ENCODE assay signal across 8 worm cellular contexts in the genomic region with DNA sequence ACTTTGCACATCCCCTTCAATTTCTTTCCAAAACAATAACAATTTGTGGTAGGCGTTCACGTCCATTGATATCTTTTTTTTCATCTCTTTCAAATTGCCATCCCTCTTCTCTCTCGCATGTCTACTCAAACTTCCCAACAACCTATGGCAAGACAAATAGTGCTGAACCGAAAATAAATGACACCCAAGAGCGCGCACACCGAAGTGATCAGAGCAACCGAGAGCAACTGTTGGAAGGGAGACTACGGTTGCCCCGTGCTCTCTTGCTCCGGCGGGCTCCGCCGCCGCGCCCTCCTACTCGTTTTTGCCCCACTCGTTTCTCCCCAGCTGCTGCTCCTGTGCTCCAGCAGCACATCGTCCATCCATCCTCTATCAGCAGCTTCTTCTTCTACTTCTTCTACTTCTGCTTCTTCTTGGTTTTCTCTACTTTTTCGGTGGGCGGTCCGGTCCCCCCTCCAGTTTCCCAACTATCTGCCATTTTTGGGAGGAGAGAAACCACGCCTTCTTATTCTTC.
A peak's percentile ranks its signal among the peaks of the same experiment; 100 is the strongest.
TF ChIP-seq lines count a peak whose summit lies in the region.

No protein-coding gene starts in this region.

TF ChIP-seq in whole organism, L1 larva, 84 proteins besides CTCF, POLR2A, EP300 and RAD21 (continues in another document):
- TF ChIP-seq blmp-1 (tag; optimal IDR thresholded peaks at IDR 0.05; lab: Kevin White, UChicago) (no peak), C34B4.2 (tag; optimal IDR thresholded peaks at IDR 0.05; lab: Kevin White, UChicago) (no peak), tbx-2 (tag; optimal IDR thresholded peaks at IDR 0.05; lab: Kevin White, UChicago) (peak; percentile 4), ceh-8 (GFP tag; optimal IDR thresholded peaks at IDR 0.05; lab: Kevin White, UChicago) (peak; percentile 11), nhr-20 (tag; optimal IDR thresholded peaks at IDR 0.05; lab: Kevin White, UChicago) (peak; percentile 14), C16A3.4 (tag; optimal IDR thresholded peaks at IDR 0.05; lab: Kevin White, UChicago) (no peak), egl-13 (tag; optimal IDR thresholded peaks at IDR 0.05; lab: Kevin White, UChicago) (no peak), lsy-2 (tag; optimal IDR thresholded peaks at IDR 0.05; lab: Kevin White, UChicago) (peak in 1 of 2 experiments; percentile 29), lin-14 (GFP tag; optimal IDR thresholded peaks at IDR 0.05; lab: Kevin White, UChicago) (peak; percentile 69), nhr-19 (GFP tag; conservative IDR thresholded peaks at IDR 0.05; lab: Robert Waterston, UW) (peak; percentile 16; the same call in 1 of the 2 replicates)

TF ChIP-seq in whole organism, L2 larva, 48 proteins besides CTCF, POLR2A, EP300 and RAD21:
- TF ChIP-seq nhr-21 (tag; optimal IDR thresholded peaks at IDR 0.05; lab: Kevin White, UChicago), result no peak
- TF ChIP-seq F13H6.1 (tag; optimal IDR thresholded peaks at IDR 0.05; lab: Kevin White, UChicago), result peak; percentile 37
- TF ChIP-seq lsy-2 (tag; optimal IDR thresholded peaks at IDR 0.05; lab: Kevin White, UChicago), result peak in 1 of 2 experiments; percentile 12
- no peak for TF ChIP-seq aly-2 (tag; optimal IDR thresholded peaks at IDR 0.05; lab: Kevin White, UChicago)
- TF ChIP-seq nhr-129 (tag; optimal IDR thresholded peaks at IDR 0.05; lab: Kevin White, UChicago), result peak; percentile 28
- peak; percentile 3 for TF ChIP-seq sma-9 (GFP tag; optimal IDR thresholded peaks at IDR 0.05; lab: Kevin White, UChicago)
- TF ChIP-seq sma-9 (tag; optimal IDR thresholded peaks at IDR 0.05; lab: Kevin White, UChicago), result no peak
- TF ChIP-seq unc-55 (GFP tag; optimal IDR thresholded peaks at IDR 0.05; lab: Kevin White, UChicago), result peak; percentile 6
- no peak for TF ChIP-seq nhr-10 (tag; optimal IDR thresholded peaks at IDR 0.05; lab: Kevin White, UChicago)
- no peak for TF ChIP-seq peb-1 (tag; optimal IDR thresholded peaks at IDR 0.05; lab: Kevin White, UChicago)
TF ChIP-seq in whole organism, L2 larva: peak in this region for 5.

TF ChIP-seq in whole organism, L3 larva, 47 proteins besides CTCF, POLR2A, EP300 and RAD21:
- TF ChIP-seq ceh-16 (tag; optimal IDR thresholded peaks at IDR 0.05; lab: Kevin White, UChicago) (no peak), elt-1 (tag; optimal IDR thresholded peaks at IDR 0.05; lab: Kevin White, UChicago) (peak; percentile 47), egl-5 (tag; optimal IDR thresholded peaks at IDR 0.05; lab: Kevin White, UChicago) (peak; percentile 6), zag-1 (tag; optimal IDR thresholded peaks at IDR 0.05; lab: Kevin White, UChicago) (no peak), lsy-12 (tag; optimal IDR thresholded peaks at IDR 0.05; lab: Kevin White, UChicago) (no peak), lin-39 (tag; optimal IDR thresholded peaks at IDR 0.05; lab: Kevin White, UChicago) (peak; percentile 84)

TF ChIP-seq in whole organism, L4 larva, 104 proteins besides CTCF, POLR2A, EP300 and RAD21 (continues in another document):
- 0 out of 2 replicates have a peak, but pooled peaks have one; percentile 15 for TF ChIP-seq ceh-44 (GFP tag; IDR thresholded peaks at IDR 0.05; lab: Robert Waterston, UW)
- TF ChIP-seq nhr-77 (tag; optimal IDR thresholded peaks at IDR 0.05; lab: Kevin White, UChicago), result no peak
- no peak for TF ChIP-seq zfp-3 (GFP tag; conservative IDR thresholded peaks at IDR 0.05; lab: Robert Waterston, UW)
- TF ChIP-seq Y5F2A.4 (GFP tag; optimal IDR thresholded peaks at IDR 0.05; lab: Kevin White, UChicago), result no peak
- no peak for TF ChIP-seq ztf-11 (tag; optimal IDR thresholded peaks at IDR 0.05; lab: Kevin White, UChicago)
- TF ChIP-seq snpc-4 (tag; optimal IDR thresholded peaks at IDR 0.05; lab: Kevin White, UChicago), result no peak
- TF ChIP-seq F49E8.2 (tag; optimal IDR thresholded peaks at IDR 0.05; lab: Kevin White, UChicago; ENCODE audit: borderline replicate concordance), result no peak
- 0 out of 2 replicates have a peak, but pooled peaks have one; percentile 9 for TF ChIP-seq lin-29 (GFP tag; IDR thresholded peaks at IDR 0.05; lab: Robert Waterston, UW)
- TF ChIP-seq ceh-20 (GFP tag; IDR thresholded peaks at IDR 0.05; lab: Robert Waterston, UW), result peak; percentile 41; the same call in 1 of the 2 replicates
- TF ChIP-seq sdz-12 (GFP tag; optimal IDR thresholded peaks at IDR 0.05; lab: Kevin White, UChicago), result peak; percentile 6
- TF ChIP-seq fos-1 (tag; optimal IDR thresholded peaks at IDR 0.05; lab: Kevin White, UChicago), result no peak

TF ChIP-seq in whole organism, late embryonic, 69 proteins besides CTCF, POLR2A, EP300 and RAD21:
- TF ChIP-seq K02D7.2 (tag; optimal IDR thresholded peaks at IDR 0.05; lab: Kevin White, UChicago), result no peak
- TF ChIP-seq ceh-31 (tag; optimal IDR thresholded peaks at IDR 0.05; lab: Kevin White, UChicago), result peak; percentile 5
- TF ChIP-seq ceh-18 (tag; optimal IDR thresholded peaks at IDR 0.05; lab: Kevin White, UChicago), result peak; percentile 47

TF ChIP-seq in whole organism, midembryonic, 9 proteins besides CTCF, POLR2A, EP300 and RAD21:
- no peak for TF ChIP-seq ztf-29 (GFP tag; IDR thresholded peaks at IDR 0.05; lab: Robert Waterston, UW)
- TF ChIP-seq ztf-23 (GFP tag; IDR thresholded peaks at IDR 0.05; lab: Robert Waterston, UW), result no peak
- TF ChIP-seq tab-1 (GFP tag; IDR thresholded peaks at IDR 0.05; lab: Robert Waterston, UW), result 0 out of 2 replicates have a peak, but pooled peaks have one; percentile 21

TF ChIP-seq in whole organism, mixed stage, embryonic, 35 proteins besides CTCF, POLR2A, EP300 and RAD21:
- no peak for TF ChIP-seq elt-3 (tag; optimal IDR thresholded peaks at IDR 0.05; lab: Kevin White, UChicago)
- TF ChIP-seq nhr-12 (tag; optimal IDR thresholded peaks at IDR 0.05; lab: Kevin White, UChicago), result no peak
- TF ChIP-seq lsy-2 (tag; optimal IDR thresholded peaks at IDR 0.05; lab: Kevin White, UChicago), result no peak
- no peak for TF ChIP-seq unc-120 (tag; optimal IDR thresholded peaks at IDR 0.05; lab: Kevin White, UChicago; ENCODE audit: poor library complexity, severe bottlenecking)
- no peak for TF ChIP-seq blmp-1 (tag; optimal IDR thresholded peaks at IDR 0.05; lab: Kevin White, UChicago)
- no peak for TF ChIP-seq pha-4 (tag; optimal IDR thresholded peaks at IDR 0.05; lab: Kevin White, UChicago)
- TF ChIP-seq hlh-1 (tag; optimal IDR thresholded peaks at IDR 0.05; lab: Kevin White, UChicago), result peak; percentile 68
- no peak for TF ChIP-seq ceh-83 (GFP tag; optimal IDR thresholded peaks at IDR 0.05; lab: Kevin White, UChicago)

TF ChIP-seq in whole organism, young adult, 124 proteins besides CTCF, POLR2A, EP300 and RAD21:
- TF ChIP-seq nhr-27 (tag; optimal IDR thresholded peaks at IDR 0.05; lab: Kevin White, UChicago) (no peak), K12H6.12 (tag; optimal IDR thresholded peaks at IDR 0.05; lab: Kevin White, UChicago) (no peak), zfh-2 (GFP tag; conservative IDR thresholded peaks at IDR 0.05; lab: Robert Waterston, UW) (peak; percentile 94), lag-1 (GFP tag; IDR thresholded peaks at IDR 0.05; lab: Robert Waterston, UW) (no peak), ets-4 (GFP tag; optimal IDR thresholded peaks at IDR 0.05; lab: Kevin White, UChicago) (no peak), aptf-3 (GFP tag; IDR thresholded peaks at IDR 0.05; lab: Robert Waterston, UW) (no peak), K11D2.4 (GFP tag; IDR thresholded peaks at IDR 0.05; lab: Robert Waterston, UW) (0 out of 2 replicates have a peak, but pooled peaks have one; percentile 36), egrh-3 (GFP tag; IDR thresholded peaks at IDR 0.05; lab: Robert Waterston, UW) (peak; percentile 87), hlh-26 (GFP tag; conservative IDR thresholded peaks at IDR 0.05; lab: Robert Waterston, UW) (no peak), sea-2 (GFP tag; IDR thresholded peaks at IDR 0.05; lab: Robert Waterston, UW) (no peak), F55B11.4 (tag; optimal IDR thresholded peaks at IDR 0.05; lab: Kevin White, UChicago; ENCODE audit: borderline replicate concordance, insufficient read depth) (no peak), egl-44 (GFP tag; IDR thresholded peaks at IDR 0.05; lab: Robert Waterston, UW) (0 out of 2 replicates have a peak, but pooled peaks have one; percentile 19), repo-1 (tag; optimal IDR thresholded peaks at IDR 0.05; lab: Kevin White, UChicago) (no peak), hsf-1 (GFP tag; IDR thresholded peaks at IDR 0.05; lab: Robert Waterston, UW) (no peak), nfya-2 (GFP tag; IDR thresholded peaks at IDR 0.05; lab: Robert Waterston, UW) (no peak), cebp-1 (GFP tag; IDR thresholded peaks at IDR 0.05; lab: Robert Waterston, UW) (no peak), cebp-1 (tag; optimal IDR thresholded peaks at IDR 0.05; lab: Kevin White, UChicago) (peak; percentile 13), ztf-26 (tag; optimal IDR thresholded peaks at IDR 0.05; lab: Kevin White, UChicago) (no peak), nhr-80 (tag; optimal IDR thresholded peaks at IDR 0.05; lab: Kevin White, UChicago) (no peak), xnd-1 (tag; optimal IDR thresholded peaks at IDR 0.05; lab: Kevin White, UChicago) (no peak), Y56A3A.18 (GFP tag; IDR thresholded peaks at IDR 0.05; lab: Robert Waterston, UW) (no peak), athp-1 (tag; optimal IDR thresholded peaks at IDR 0.05; lab: Kevin White, UChicago) (no peak), Y53F4B.3 (GFP tag; IDR thresholded peaks at IDR 0.05; lab: Robert Waterston, UW) (no peak)
